Worm (Caenorhabditis elegans): Measurements from ENCODE around the gene F44A2.5.

- no peak for TF ChIP-seq sptf-1 (tag; optimal IDR thresholded peaks at IDR 0.05)
- no peak for TF ChIP-seq lsy-2 (tag; optimal IDR thresholded peaks at IDR 0.05)
- TF ChIP-seq jun-1 (tag; optimal IDR thresholded peaks at IDR 0.05) = no peak
- no peak for TF ChIP-seq lin-13 (GFP tag; optimal IDR thresholded peaks at IDR 0.05)
- no peak for TF ChIP-seq nhr-76 (tag; optimal IDR thresholded peaks at IDR 0.05)
- no peak for TF ChIP-seq lir-3 (tag; optimal IDR thresholded peaks at IDR 0.05; ENCODE audit: poor library complexity)
- no peak for TF ChIP-seq elt-3 (tag; optimal IDR thresholded peaks at IDR 0.05)
- TF ChIP-seq mef-2 (tag; optimal IDR thresholded peaks at IDR 0.05) = no peak
These were observed 31.0 kb upstream of the F44A2.5 start, which contains the start of gene slc-17.7 for ce11 chrV:9266399-9266798.
